Worm (Caenorhabditis elegans): ENCODE measurements around the gene dnj-18.

Gene dnj-18

ce11 chrIII:4671491-4671890, 26.4 kb upstream of the dnj-18 start, which contains the start of gene T23F11.11:
Gene T23F11.11 (minus strand): TSS chrIII:4671591.
- TF ChIP-seq zag-1 (tag; optimal IDR thresholded peaks at IDR 0.05), result no peak
- no peak for TF ChIP-seq egl-27 (tag; optimal IDR thresholded peaks at IDR 0.05)
- TF ChIP-seq sup-37 (GFP tag; optimal IDR thresholded peaks at IDR 0.05), result no peak
- TF ChIP-seq efl-1 (optimal IDR thresholded peaks at IDR 0.05), result no peak
- TF ChIP-seq efl-1 (GFP tag; optimal IDR thresholded peaks at IDR 0.05 in 1 of 2), result no peak
- no peak for TF ChIP-seq swsn-7 (tag; optimal IDR thresholded peaks at IDR 0.05)
- no peak for TF ChIP-seq rnt-1 (tag; optimal IDR thresholded peaks at IDR 0.05)
- no peak for TF ChIP-seq ceh-88 (GFP tag; IDR thresholded peaks at IDR 0.05)
- no peak for TF ChIP-seq lin-14 (GFP tag; optimal IDR thresholded peaks at IDR 0.05)
- TF ChIP-seq unc-62 (GFP tag; optimal IDR thresholded peaks at IDR 0.05), result no peak
- TF ChIP-seq elt-3 (tag; optimal IDR thresholded peaks at IDR 0.05), result no peak
- TF ChIP-seq pag-3 (tag; optimal IDR thresholded peaks at IDR 0.05; ENCODE audit: borderline replicate concordance, insufficient read depth), result no peak
- TF ChIP-seq unc-86 (tag; optimal IDR thresholded peaks at IDR 0.05), result no peak
- TF ChIP-seq nhr-76 (tag; optimal IDR thresholded peaks at IDR 0.05), result no peak
- TF ChIP-seq blmp-1 (tag; optimal IDR thresholded peaks at IDR 0.05), result no peak
- TF ChIP-seq snu-23 (GFP tag; optimal IDR thresholded peaks at IDR 0.05), result no peak
- TF ChIP-seq alr-1 (tag; optimal IDR thresholded peaks at IDR 0.05; ENCODE audit: borderline replicate concordance), result no peak
- no peak for TF ChIP-seq nhr-77 (tag; optimal IDR thresholded peaks at IDR 0.05)
- no peak for TF ChIP-seq mef-2 (tag; optimal IDR thresholded peaks at IDR 0.05)
- TF ChIP-seq snpc-4 (tag; optimal IDR thresholded peaks at IDR 0.05), result no peak
- TF ChIP-seq isw-1 (GFP tag; IDR thresholded peaks at IDR 0.05), result no peak

ce11 chrIII:4671949-4672348, 26.0 kb upstream of the dnj-18 start, which contains the start of gene srg-13:
Gene srg-13 (plus strand): TSS chrIII:4672249.
- TF ChIP-seq nhr-20 (tag; optimal IDR thresholded peaks at IDR 0.05) (no peak), vab-15 (tag; optimal IDR thresholded peaks at IDR 0.05) (no peak), dpl-1 (GFP tag; optimal IDR thresholded peaks at IDR 0.05) (no peak), nhr-237 (tag; optimal IDR thresholded peaks at IDR 0.05) (no peak), isw-1 (GFP tag; IDR thresholded peaks at IDR 0.05) (no peak), nhr-85 (tag) (no peak), ets-5 (GFP tag; IDR thresholded peaks at IDR 0.05) (no peak), ces-1 (GFP tag; optimal IDR thresholded peaks at IDR 0.05) (no peak), tlp-1 (tag; optimal IDR thresholded peaks at IDR 0.05) (no peak), nhr-71 (tag; optimal IDR thresholded peaks at IDR 0.05) (no peak), efl-3 (GFP tag; optimal IDR thresholded peaks at IDR 0.05) (no peak), ceh-82 (tag; optimal IDR thresholded peaks at IDR 0.05) (no peak), ceh-63 (GFP tag; optimal IDR thresholded peaks at IDR 0.05) (no peak), nhr-19 (GFP tag; conservative IDR thresholded peaks at IDR 0.05) (no peak)

- TF ChIP-seq nhr-19 (GFP tag; conservative IDR thresholded peaks at IDR 0.05) (no peak), ceh-82 (tag; optimal IDR thresholded peaks at IDR 0.05) (no peak), ces-1 (GFP tag; optimal IDR thresholded peaks at IDR 0.05) (no peak), mab-9 (GFP tag; IDR thresholded peaks at IDR 0.05) (no peak), efl-1 (optimal IDR thresholded peaks at IDR 0.05) (no peak), efl-1 (GFP tag; optimal IDR thresholded peaks at IDR 0.05 in 1 of 2) (no peak), nhr-77 (tag; optimal IDR thresholded peaks at IDR 0.05) (no peak), ceh-63 (GFP tag; optimal IDR thresholded peaks at IDR 0.05) (no peak), hlh-17 (GFP tag; optimal IDR thresholded peaks at IDR 0.05; ENCODE audit: borderline replicate concordance) (no peak), nhr-12 (tag; optimal IDR thresholded peaks at IDR 0.05) (no peak), elt-2 (tag; optimal IDR thresholded peaks at IDR 0.05) (no peak), dsc-1 (tag; optimal IDR thresholded peaks at IDR 0.05) (no peak), snpc-4 (tag; optimal IDR thresholded peaks at IDR 0.05) (no peak), blmp-1 (tag; optimal IDR thresholded peaks at IDR 0.05) (no peak), egl-13 (tag; optimal IDR thresholded peaks at IDR 0.05) (no peak), ceh-8 (GFP tag; optimal IDR thresholded peaks at IDR 0.05) (no peak), hpl-2 (GFP tag; optimal IDR thresholded peaks at IDR 0.05) (no peak), aly-2 (tag; optimal IDR thresholded peaks at IDR 0.05) (no peak), C16A3.4 (tag; optimal IDR thresholded peaks at IDR 0.05) (no peak), ztf-11 (tag; optimal IDR thresholded peaks at IDR 0.05) (no peak), fkh-4 (tag; optimal IDR thresholded peaks at IDR 0.05; ENCODE audit: borderline replicate concordance) (no peak)
Observed at ce11 chrIII:4677466-4677865, 20.5 kb upstream of the dnj-18 start, which contains the start of gene srg-10. Gene srg-10 (plus strand): TSS chrIII:4677766.
